Fruit fly (Drosophila melanogaster): ENCODE results near the gene CG7884.

DNA sequence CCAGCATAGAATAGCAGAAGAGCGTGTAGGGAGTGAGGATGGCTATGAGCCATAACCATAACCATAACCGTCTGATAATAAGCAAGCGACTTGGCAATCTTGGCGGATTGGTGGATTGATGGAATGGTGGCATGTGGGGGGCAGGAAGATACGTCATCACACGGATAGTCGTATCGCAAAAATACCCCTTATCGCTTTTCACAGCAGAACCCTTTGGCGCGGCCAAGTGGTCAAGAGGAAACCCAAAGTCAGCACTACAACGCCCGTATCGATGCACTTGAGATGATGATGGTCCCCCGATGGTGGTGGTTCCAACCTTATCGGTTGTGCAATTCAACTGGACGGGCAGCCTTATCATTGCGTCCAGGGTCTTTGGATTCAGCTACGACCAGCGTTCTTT is 65.0 kb downstream of the CG7884 start:
- TF ChIP-seq eg (GFP tag; IDR thresholded peaks at IDR 0.05) (no peak), cyc (GFP tag; optimal IDR thresholded peaks at IDR 0.05) (no peak), CG11762 (GFP tag; optimal IDR thresholded peaks at IDR 0.05; ENCODE audit: insufficient read depth) (no peak), fd85E (GFP tag; optimal IDR thresholded peaks at IDR 0.05) (no peak), CG11294 (GFP tag; IDR thresholded peaks at IDR 0.05) (no peak)
